Worm (Caenorhabditis elegans): ENCODE data around the gene npr-42.

- TF ChIP-seq lir-1 (GFP tag; conservative IDR thresholded peaks at IDR 0.05) (no peak), snpc-4 (GFP tag; optimal IDR thresholded peaks at IDR 0.05) (no peak), snpc-4 (tag; optimal IDR thresholded peaks at IDR 0.05) (no peak), zfh-2 (GFP tag; conservative IDR thresholded peaks at IDR 0.05) (no peak), snpc-1.1 (tag; optimal IDR thresholded peaks at IDR 0.05; ENCODE audit: insufficient read depth) (no peak), ceh-79 (tag; optimal IDR thresholded peaks at IDR 0.05) (no peak), nhr-90 (tag; optimal IDR thresholded peaks at IDR 0.05) (no peak), hrde-1 (tag; optimal IDR thresholded peaks at IDR 0.05; ENCODE audit: borderline replicate concordance) (no peak)
Measured at ce11 chrII:4294801-4295200, 18.8 kb downstream of the npr-42 start, which contains the start of gene rml-4.

All from whole organism, young adult.